Worm (Caenorhabditis elegans) whole organism, L4 larva: ENCODE data around the gene arrd-13.

ENCODE experiments used
- ceh-28 ChIP-seq: fragments of 150-350 bp; optimal IDR thresholded peaks from 2 replicates; lab custom pipeline; 2014; ENCODE audit warnings: missing biosample characterization, missing genetic modification reagents, missing genetic modification characterization
- lin-13 ChIP-seq: fragments of 150-350 bp; optimal IDR thresholded peaks from 2 replicates; lab custom pipeline; 2014; ENCODE audit warnings: missing biosample characterization, missing genetic modification reagents, missing genetic modification characterization
- madf-9 ChIP-seq: fragments of 200-800 bp; sonication (Bioruptor generic); conservative IDR thresholded peaks from 2 replicates; pipeline ENCODE4 v1.3.6; 2022; ENCODE audit warnings: missing genetic modification reagents, missing genetic modification characterization, missing compliant biosample characterization

DNA sequence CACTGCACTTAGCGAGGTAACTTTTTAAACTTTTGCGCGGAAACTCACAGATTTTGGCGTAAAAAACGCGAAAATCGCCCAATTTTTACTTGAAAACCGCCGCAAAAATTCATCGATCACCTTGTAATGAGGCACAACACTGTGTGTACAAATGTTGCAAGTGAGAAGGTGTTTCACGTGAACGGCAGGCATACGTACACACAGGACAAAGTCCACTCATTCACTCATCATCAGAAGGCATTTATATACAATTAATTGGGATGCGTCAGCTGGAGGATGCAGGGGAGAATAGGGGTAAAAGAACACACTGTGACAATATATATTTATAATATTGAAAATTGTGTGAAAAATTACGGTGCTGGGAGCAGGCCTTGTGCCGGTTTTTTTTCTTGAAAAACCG is 21.3 kb upstream of the arrd-13 start:
- TF ChIP-seq ceh-28 (tag; lab: Kevin White, UChicago): no peak
- no peak for TF ChIP-seq madf-9 (GFP tag; lab: Robert Waterston, UW)
- TF ChIP-seq lin-13 (GFP tag; lab: Kevin White, UChicago): no peak
